Fruit fly (Drosophila melanogaster): Measurements from ENCODE around the gene CG16854.

DNA sequence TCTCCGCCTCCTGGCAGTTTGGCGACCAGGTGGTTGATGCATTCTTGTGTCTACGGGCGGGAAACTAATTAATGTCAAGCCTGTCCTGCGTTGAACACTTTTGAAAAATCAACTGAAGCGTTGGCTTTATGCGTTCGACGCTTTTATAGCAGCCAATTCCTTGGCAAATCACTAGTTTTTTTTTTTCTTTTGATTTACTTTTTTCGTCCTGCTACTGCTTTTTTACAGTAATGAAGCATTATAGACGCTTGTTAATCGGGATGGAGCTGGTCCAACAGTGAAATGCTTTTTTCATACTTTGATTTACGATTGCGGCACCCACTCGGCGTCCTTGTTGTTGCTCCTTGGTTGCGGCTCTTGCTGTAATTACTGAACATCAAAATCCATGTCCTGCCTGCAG lies 1.4 kb upstream of the CG16854 start, which contains the start of gene AstCC:
- TF ChIP-seq N (GFP tag; optimal IDR thresholded peaks at IDR 0.05) (no peak), usp (GFP tag; optimal IDR thresholded peaks at IDR 0.05) (no peak), pan (optimal IDR thresholded peaks at IDR 0.05) (no peak), psq (GFP tag; optimal IDR thresholded peaks at IDR 0.05) (no peak), Jra (GFP tag; optimal IDR thresholded peaks at IDR 0.05) (no peak), CG9705 (GFP tag; optimal IDR thresholded peaks at IDR 0.05) (no peak), Mio (GFP tag; optimal IDR thresholded peaks at IDR 0.05) (no peak), Vsx2 (GFP tag; optimal IDR thresholded peaks at IDR 0.05; ENCODE audit: partially characterized antibody) (no peak), br (GFP tag; optimal IDR thresholded peaks at IDR 0.05) (no peak), rgr (GFP tag; optimal IDR thresholded peaks at IDR 0.05) (no peak), Abd-B (GFP tag; optimal IDR thresholded peaks at IDR 0.05) (no peak), h (GFP tag; optimal IDR thresholded peaks at IDR 0.05) (no peak)

Measured in whole organism, wandering third instar larva.